Worm (Caenorhabditis elegans) whole organism, young adult: Measurements from ENCODE around the gene mdt-10.

Source experiments
- C06A6.2 ChIP-seq: fragments of 200-800 bp; sonication (Bioruptor generic); conservative IDR thresholded peaks from 2 replicates; pipeline ENCODE4 v1.3.6; 2022; ENCODE audit warnings: missing genetic modification characterization, missing compliant biosample characterization
- F10E7.11 ChIP-seq: sonication (generic microtip); optimal IDR thresholded peaks from 2 replicates; lab custom pipeline; 2017; ENCODE audit warnings: mild to moderate bottlenecking, missing genetic modification characterization, moderate library complexity, missing compliant biosample characterization
- F33H1.4 ChIP-seq: fragments of 200-800 bp; sonication (Bioruptor generic); IDR thresholded peaks from 2 replicates; pipeline ENCODE4 v1.3.6; 2022; ENCODE audit warnings: missing genetic modification reagents, missing genetic modification characterization, missing compliant biosample characterization
- F52B5.7 ChIP-seq: sonication (generic microtip); optimal IDR thresholded peaks from 2 replicates; lab custom pipeline; 2016; ENCODE audit warnings: mild to moderate bottlenecking, missing genetic modification characterization, missing compliant biosample characterization
- F57A8.1 ChIP-seq: fragments of 200-800 bp; sonication (Bioruptor generic); optimal IDR thresholded peaks from 2 replicates; lab custom pipeline; 2018; ENCODE audit warnings: mild to moderate bottlenecking, missing genetic modification characterization, moderate library complexity, missing compliant biosample characterization
- K11D2.4 ChIP-seq: fragments of 200-800 bp; sonication (Bioruptor generic); IDR thresholded peaks from 2 replicates; pipeline ENCODE4 v1.3.6; 2022; ENCODE audit warnings: missing genetic modification reagents, missing genetic modification characterization, missing compliant biosample characterization
- Y53G8AR.9 ChIP-seq: fragments of 200-800 bp; sonication (Bioruptor generic); conservative IDR thresholded peaks from 2 replicates; pipeline ENCODE4 v1.3.6; 2022; ENCODE audit warnings: missing genetic modification reagents, missing genetic modification characterization, missing compliant biosample characterization
- Y56A3A.18 ChIP-seq: fragments of 200-800 bp; sonication (Bioruptor generic); IDR thresholded peaks from 2 replicates; pipeline ENCODE4 v1.3.6; 2022; ENCODE audit warnings: missing genetic modification reagents, missing genetic modification characterization, missing compliant biosample characterization
- Y79H2A.3 ChIP-seq: fragments of 200-800 bp; sonication (Bioruptor generic); conservative IDR thresholded peaks from 2 replicates; pipeline ENCODE4 v1.3.6; 2022; ENCODE audit warnings: missing genetic modification reagents, missing genetic modification characterization, missing compliant biosample characterization
- ZK185.1 ChIP-seq: sonication (generic microtip); optimal IDR thresholded peaks from 2 replicates; lab custom pipeline; 2016; ENCODE audit warnings: mild to moderate bottlenecking, missing genetic modification characterization, missing compliant biosample characterization; ENCODE audit not compliant: poor library complexity, severe bottlenecking
- bed-2 ChIP-seq: fragments of 200-800 bp; sonication (Bioruptor generic); IDR thresholded peaks from 2 replicates; pipeline ENCODE4 v1.3.6; 2022; ENCODE audit warnings: missing genetic modification reagents, missing genetic modification characterization, missing compliant biosample characterization
- ceh-40 ChIP-seq: fragments of 200-800 bp; sonication (Bioruptor generic); IDR thresholded peaks from 2 replicates; pipeline ENCODE4 v1.3.6; 2022; ENCODE audit warnings: missing genetic modification characterization, missing compliant biosample characterization
- die-1 ChIP-seq: sonication (generic microtip); optimal IDR thresholded peaks from 2 replicates; lab custom pipeline; 2016; ENCODE audit warnings: missing genotype, mild to moderate bottlenecking, missing genetic modification characterization, missing compliant biosample characterization
- egl-44 ChIP-seq: fragments of 200-800 bp; sonication (Bioruptor generic); IDR thresholded peaks from 2 replicates; pipeline ENCODE4 v1.3.6; 2022; ENCODE audit warnings: missing genetic modification reagents, missing genetic modification characterization, missing compliant biosample characterization
- egrh-3 ChIP-seq: fragments of 200-800 bp; sonication (Bioruptor generic); IDR thresholded peaks from 2 replicates; pipeline ENCODE4 v1.3.6; 2022; ENCODE audit warnings: missing genetic modification reagents, missing genetic modification characterization, missing compliant biosample characterization
- ets-4 ChIP-seq: fragments of 200-800 bp; sonication (Bioruptor generic); optimal IDR thresholded peaks from 2 replicates; lab custom pipeline; 2018; ENCODE audit warnings: mild to moderate bottlenecking, missing genetic modification characterization, missing compliant biosample characterization
- gei-17 ChIP-seq: fragments of 200-800 bp; sonication (Bioruptor generic); optimal IDR thresholded peaks from 2 replicates; lab custom pipeline; 2018; ENCODE audit warnings: mild to moderate bottlenecking, missing genetic modification characterization, missing compliant biosample characterization
- him-1 ChIP-seq: sonication (generic microtip); optimal IDR thresholded peaks from 2 replicates; lab custom pipeline; 2016; ENCODE audit warnings: missing genotype, missing genetic modification reagents, missing genetic modification characterization, missing compliant biosample characterization
- hlh-12 ChIP-seq: sonication (generic microtip); optimal IDR thresholded peaks from 2 replicates; lab custom pipeline; 2016; ENCODE audit warnings: missing genetic modification characterization, missing compliant biosample characterization
- hmg-1.2 ChIP-seq: fragments of 200-800 bp; sonication (Bioruptor generic); IDR thresholded peaks from 2 replicates; pipeline ENCODE4 v1.3.6; 2022; ENCODE audit warnings: missing genetic modification reagents, missing genetic modification characterization, missing compliant biosample characterization
- lir-1 ChIP-seq: fragments of 200-800 bp; sonication (Bioruptor generic); conservative IDR thresholded peaks from 2 replicates; pipeline ENCODE4 v1.3.6; 2022; ENCODE audit warnings: missing genetic modification reagents, missing genetic modification characterization, missing compliant biosample characterization
- lsl-1 ChIP-seq: fragments of 200-800 bp; sonication (Bioruptor generic); optimal IDR thresholded peaks from 2 replicates; lab custom pipeline; 2018; ENCODE audit warnings: mild to moderate bottlenecking, missing genetic modification characterization, moderate library complexity, missing compliant biosample characterization
- mes-4 ChIP-seq: sonication (generic microtip); optimal IDR thresholded peaks from 2 replicates; lab custom pipeline; 2016; ENCODE audit warnings: missing genotype, missing genetic modification characterization, missing compliant biosample characterization
- nhr-80 ChIP-seq: sonication (generic microtip); optimal IDR thresholded peaks from 2 replicates; lab custom pipeline; 2016; ENCODE audit warnings: missing genetic modification characterization, missing compliant biosample characterization
- nhr-90 ChIP-seq: sonication (generic microtip); optimal IDR thresholded peaks from 2 replicates; lab custom pipeline; 2016; ENCODE audit warnings: missing genotype, mild to moderate bottlenecking, missing genetic modification characterization, missing compliant biosample characterization
- rec-8 ChIP-seq, 2 experiments: sonication (generic microtip); optimal IDR thresholded peaks; 2 replicates each; lab custom pipeline; 2016; ENCODE audit warnings: mild to moderate bottlenecking in 2 of 2, missing genetic modification characterization in 2 of 2, missing genetic modification reagents in 2 of 2, missing genotype in 2 of 2, missing biosample characterization in 1 of 2, missing compliant biosample characterization in 1 of 2, moderate library complexity in 1 of 2
- rpc-1 ChIP-seq, 2 experiments: fragments of 150-350 bp in 1 of 2; sonication (generic microtip) in 1 of 2; optimal IDR thresholded peaks; 2 replicates each; lab custom pipeline; 2014 to 2018; ENCODE audit warnings: missing biosample characterization in 1 of 2, missing genetic modification characterization in 1 of 2, missing genetic modification reagents in 1 of 2, missing genotype in 1 of 2
- xnd-1 ChIP-seq: sonication (generic microtip); optimal IDR thresholded peaks from 2 replicates; lab custom pipeline; 2016; ENCODE audit warnings: missing genotype, missing genetic modification reagents, missing genetic modification characterization, missing compliant biosample characterization
- zfh-2 ChIP-seq: fragments of 200-800 bp; sonication (Bioruptor generic); conservative IDR thresholded peaks from 2 replicates; pipeline ENCODE4 v1.3.6; 2022; ENCODE audit warnings: missing genetic modification reagents, missing genetic modification characterization, missing compliant biosample characterization
- ztf-18 ChIP-seq: sonication (generic microtip); optimal IDR thresholded peaks from 2 replicates; lab custom pipeline; 2016; ENCODE audit warnings: missing genotype, mild to moderate bottlenecking, missing genetic modification characterization, missing compliant biosample characterization
- ztf-3 ChIP-seq: fragments of 200-800 bp; sonication (Bioruptor generic); optimal IDR thresholded peaks from 2 replicates; lab custom pipeline; 2018; ENCODE audit warnings: mild to moderate bottlenecking, missing genetic modification characterization, missing compliant biosample characterization
- ztf-6 ChIP-seq: fragments of 200-800 bp; sonication (Bioruptor generic); IDR thresholded peaks from 2 replicates; pipeline ENCODE4 v1.3.6; 2022; ENCODE audit warnings: missing genetic modification reagents, missing genetic modification characterization, missing compliant biosample characterization

mdt-10 gene

ce11 chrII:7814215-7814614, 40.6 kb downstream of the mdt-10 start:
- TF ChIP-seq nhr-90 (tag; lab: Kevin White, UChicago) (no peak), lir-1 (no peak), rec-8 (tag; optimal IDR thresholded peaks at IDR 0.05; lab: Kevin White, UChicago) (no peak), hlh-12 (tag; lab: Kevin White, UChicago) (no peak), ZK185.1 (tag; lab: Kevin White, UChicago) (no peak), ztf-18 (tag; lab: Kevin White, UChicago) (no peak), ets-4 (GFP tag; lab: Kevin White, UChicago) (no peak), lsl-1 (GFP tag; lab: Kevin White, UChicago) (no peak), gei-17 (no peak), egl-44 (GFP tag; lab: Robert Waterston, UW) (no peak)
- TF ChIP-seq, all 124 proteins: peak for 0

ce11 chrII:7813645-7814044, 41.2 kb downstream of the mdt-10 start:
- TF ChIP-seq F52B5.7 (tag; lab: Kevin White, UChicago) (no peak), nhr-80 (tag; lab: Kevin White, UChicago) (peak; percentile 34)

- TF ChIP-seq him-1 (tag; lab: Kevin White, UChicago) = no peak
- no peak for TF ChIP-seq bed-2 (GFP tag; lab: Robert Waterston, UW)
- TF ChIP-seq ceh-40 = no peak
- TF ChIP-seq mes-4 (tag; lab: Kevin White, UChicago) = no peak
- TF ChIP-seq egrh-3 (GFP tag; lab: Robert Waterston, UW) = no peak
- TF ChIP-seq lir-1 = no peak
- TF ChIP-seq Y79H2A.3 (GFP tag; lab: Robert Waterston, UW) = no peak
- no peak for TF ChIP-seq C06A6.2
- no peak for TF ChIP-seq F33H1.4
- TF ChIP-seq Y56A3A.18 (GFP tag; lab: Robert Waterston, UW) = no peak
- no peak for TF ChIP-seq gei-17
- TF ChIP-seq K11D2.4 (GFP tag; lab: Robert Waterston, UW) = no peak
- no peak for TF ChIP-seq die-1 (tag; lab: Kevin White, UChicago)
These were observed 41.6 kb downstream of the mdt-10 start for ce11 chrII:7813237-7813636.

- TF ChIP-seq Y53G8AR.9 (GFP tag; lab: Robert Waterston, UW) (no peak), ztf-18 (tag; lab: Kevin White, UChicago) (no peak), ztf-6 (GFP tag; lab: Robert Waterston, UW) (no peak), F10E7.11 (tag; lab: Kevin White, UChicago) (no peak), xnd-1 (tag; lab: Kevin White, UChicago) (no peak), Y56A3A.18 (GFP tag; lab: Robert Waterston, UW) (0 out of 2 replicates have a peak, but pooled peaks have one; percentile 19), F57A8.1 (no peak), hmg-1.2 (GFP tag; lab: Robert Waterston, UW) (no peak)
These were observed 42.5 kb downstream of the mdt-10 start for ce11 chrII:7812332-7812731.

ce11 chrII:7810869-7811543, 43.8 kb downstream of the mdt-10 start, which contains the start of gene cki-1:
cki-1 (plus strand) TSS chrII:7811240.
- no peak for TF ChIP-seq rpc-1 (optimal IDR thresholded peaks at IDR 0.05; lab: Kevin White, UChicago)
- TF ChIP-seq rpc-1 (tag; optimal IDR thresholded peaks at IDR 0.05; lab: Kevin White, UChicago) = no peak
- TF ChIP-seq zfh-2 (GFP tag; lab: Robert Waterston, UW) = peak; percentile 42; the same call in 1 of the 2 replicates
- no peak for TF ChIP-seq ztf-3 (GFP tag; lab: Kevin White, UChicago)
- no peak for TF ChIP-seq F57A8.1
